Fruit fly (Drosophila melanogaster): Measurements from ENCODE around the gene CG42729.

The CG42729 gene

dm6 chr3L:15537916-15538581 is 10.7 kb upstream of the CG42729 start (continued):
- TF ChIP-seq CG10431 (GFP tag; optimal IDR thresholded peaks at IDR 0.05) (peak; percentile 6), Deaf1 (tag; optimal IDR thresholded peaks at IDR 0.05) (peak; percentile 31), D19A (tag; optimal IDR thresholded peaks at IDR 0.05) (peak; percentile 58), CG7372 (GFP tag; IDR thresholded peaks at IDR 0.05) (no peak), Eip74EF (GFP tag; optimal IDR thresholded peaks at IDR 0.05) (peak in 1 of 2 experiments; percentile 78), stwl (tag; optimal IDR thresholded peaks at IDR 0.05) (no peak), CG32772 (GFP tag; IDR thresholded peaks at IDR 0.05) (no peak), CG10366 (GFP tag; IDR thresholded peaks at IDR 0.05) (peak; percentile 35; the same call in 1 of the 2 replicates), ara (GFP tag; IDR thresholded peaks at IDR 0.05) (peak; percentile 42; the same call in 1 of the 2 replicates), ERR (GFP tag; optimal IDR thresholded peaks at IDR 0.05) (no peak), vfl (GFP tag; optimal IDR thresholded peaks at IDR 0.05) (no peak), Lpt (GFP tag; optimal IDR thresholded peaks at IDR 0.05) (no peak), ems (GFP tag; optimal IDR thresholded peaks at IDR 0.05) (peak; percentile 21), CG6175 (GFP tag; IDR thresholded peaks at IDR 0.05) (no peak), Dad (GFP tag; optimal IDR thresholded peaks at IDR 0.05) (no peak), az2 (GFP tag; optimal IDR thresholded peaks at IDR 0.05) (peak; percentile 68), Dll (GFP tag; IDR thresholded peaks at IDR 0.05; ENCODE audit: partially characterized antibody) (no peak), sima (GFP tag; optimal IDR thresholded peaks at IDR 0.05) (no peak), gcm (GFP tag; optimal IDR thresholded peaks at IDR 0.05) (peak; percentile 51), sob (GFP tag; IDR thresholded peaks at IDR 0.05) (peak; percentile 52; the same call in 1 of the 2 replicates), seq (GFP tag; IDR thresholded peaks at IDR 0.05) (peak; percentile 62), fd96Cb (tag; optimal IDR thresholded peaks at IDR 0.05) (peak; percentile 72), CG17568 (GFP tag; optimal IDR thresholded peaks at IDR 0.05) (peak; percentile 5), sd (tag; optimal IDR thresholded peaks at IDR 0.05) (peak; percentile 4), Gug (GFP tag; IDR thresholded peaks at IDR 0.05) (0 out of 4 replicates have a peak, but pooled peaks have one; percentile 14), CG10209 (GFP tag; optimal IDR thresholded peaks at IDR 0.05) (peak; percentile 76), dimm (GFP tag; IDR thresholded peaks at IDR 0.05) (no peak), PHDP (tag; optimal IDR thresholded peaks at IDR 0.05) (peak; percentile 81), cad (GFP tag; optimal IDR thresholded peaks at IDR 0.05) (no peak), zen2 (GFP tag; IDR thresholded peaks at IDR 0.05; ENCODE audit: partially characterized antibody) (no peak), CG16815 (GFP tag; optimal IDR thresholded peaks at IDR 0.05) (peak; percentile 52), CG17912 (GFP tag; optimal IDR thresholded peaks at IDR 0.05) (no peak), Ada2b (GFP tag; IDR thresholded peaks at IDR 0.05) (peak; percentile 35), wek (GFP tag; optimal IDR thresholded peaks at IDR 0.05) (no peak), crol (GFP tag; IDR thresholded peaks at IDR 0.05) (no peak), CG12769 (tag; optimal IDR thresholded peaks at IDR 0.05) (no peak), CoRest (tag; optimal IDR thresholded peaks at IDR 0.05) (peak; percentile 81), CG6272 (GFP tag; IDR thresholded peaks at IDR 0.05) (peak; percentile 37; the same call in 1 of the 2 replicates), CG34422 (GFP tag; IDR thresholded peaks at IDR 0.05) (no peak), fru (optimal IDR thresholded peaks at IDR 0.05) (no peak), onecut (GFP tag; IDR thresholded peaks at IDR 0.05) (no peak), Gsc (GFP tag; IDR thresholded peaks at IDR 0.05) (no peak), CG13894 (tag; optimal IDR thresholded peaks at IDR 0.05) (no peak), CG13775 (GFP tag; optimal IDR thresholded peaks at IDR 0.05) (peak; percentile 74), CG14710 (tag; optimal IDR thresholded peaks at IDR 0.05) (peak; percentile 70), CG17186 (GFP tag; optimal IDR thresholded peaks at IDR 0.05) (no peak), sens-2 (GFP tag; IDR thresholded peaks at IDR 0.05) (no peak), CG3995 (GFP tag; optimal IDR thresholded peaks at IDR 0.05) (no peak), crp (GFP tag; optimal IDR thresholded peaks at IDR 0.05) (peak in 1 of 2 experiments; percentile 23), chn (GFP tag; optimal IDR thresholded peaks at IDR 0.05) (peak; percentile 19)

Data from whole organism, embryonic.